Worm (Caenorhabditis elegans): ENCODE results near the gene ncs-4.

DNA sequence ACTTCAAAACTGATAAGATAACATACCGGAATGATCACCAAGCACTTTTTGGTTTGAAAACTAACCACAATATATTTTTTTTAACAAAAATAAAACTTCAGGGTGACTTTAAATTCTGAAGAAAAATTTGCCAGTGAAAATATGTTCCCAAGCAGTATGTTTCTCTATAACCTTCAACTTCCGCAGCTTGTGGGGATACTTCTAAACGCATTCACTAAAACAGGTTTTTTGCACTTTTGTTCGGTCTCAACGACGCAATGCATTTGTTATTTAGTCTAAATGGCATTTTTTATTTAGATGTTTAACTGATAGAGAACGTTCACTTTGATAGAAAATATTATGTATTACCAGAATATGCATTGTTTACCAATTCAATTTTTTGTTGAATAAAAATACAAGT lies 12.9 kb downstream of the ncs-4 start:
- TF ChIP-seq ceh-48 (tag; optimal IDR thresholded peaks at IDR 0.05) (no peak), K09A11.1 (tag; optimal IDR thresholded peaks at IDR 0.05; ENCODE audit: insufficient read depth) (no peak), nhr-232 (tag; optimal IDR thresholded peaks at IDR 0.05) (no peak), ceh-19 (GFP tag; optimal IDR thresholded peaks at IDR 0.05) (no peak), unc-55 (GFP tag; optimal IDR thresholded peaks at IDR 0.05) (no peak), pqm-1 (tag; optimal IDR thresholded peaks at IDR 0.05) (no peak), lin-11 (tag; optimal IDR thresholded peaks at IDR 0.05) (no peak), pha-4 (tag; optimal IDR thresholded peaks at IDR 0.05) (no peak)

All from whole organism, late embryonic.